Worm (Caenorhabditis elegans) whole organism, early embryonic: ENCODE results near the gene pis-1.

Experiments used
- B0310.2 ChIP-seq: sonication (generic microtip); optimal IDR thresholded peaks from 2 replicates; lab custom pipeline; 2016; ENCODE audit warnings: mild to moderate bottlenecking, missing genetic modification characterization, missing compliant biosample characterization
- F13C5.2 ChIP-seq: sonication (generic microtip); optimal IDR thresholded peaks from 2 replicates; lab custom pipeline; 2017; ENCODE audit warnings: mild to moderate bottlenecking, missing genetic modification characterization, inconsistent platforms, missing compliant biosample characterization
- aly-1 ChIP-seq: sonication (generic microtip); optimal IDR thresholded peaks from 2 replicates; lab custom pipeline; 2016; ENCODE audit warnings: missing genetic modification characterization, missing compliant biosample characterization
- ama-1 ChIP-seq: fragments of 150-350 bp; optimal IDR thresholded peaks from 2 replicates; lab custom pipeline; 2014
- ceh-13 ChIP-seq: fragments of 200-800 bp; sonication (Bioruptor generic); optimal IDR thresholded peaks from 2 replicates; lab custom pipeline; 2018; ENCODE audit warnings: mild to moderate bottlenecking, missing genetic modification characterization, missing compliant biosample characterization
- ceh-36 ChIP-seq: sonication (generic microtip); optimal IDR thresholded peaks from 2 replicates; lab custom pipeline; 2016; ENCODE audit warnings: missing genetic modification characterization, inconsistent platforms, missing compliant biosample characterization
- ets-7 ChIP-seq: sonication (generic microtip); optimal IDR thresholded peaks from 2 replicates; lab custom pipeline; 2016; ENCODE audit warnings: missing genotype, missing genetic modification characterization, missing compliant biosample characterization
- flt-1 ChIP-seq: fragments of 200-800 bp; sonication (Bioruptor generic); IDR thresholded peaks from 2 replicates; pipeline ENCODE4 v1.3.6; 2022; ENCODE audit warnings: missing genetic modification characterization, missing compliant biosample characterization
- hmbx-1 ChIP-seq: sonication (generic microtip); optimal IDR thresholded peaks from 2 replicates; lab custom pipeline; 2016; ENCODE audit warnings: mild to moderate bottlenecking, missing genetic modification characterization, missing compliant biosample characterization
- hmg-4 ChIP-seq: fragments of 200-800 bp; sonication (Bioruptor generic); optimal IDR thresholded peaks from 2 replicates; lab custom pipeline; 2018; ENCODE audit warnings: mild to moderate bottlenecking, missing genetic modification characterization, missing compliant biosample characterization
- hnd-1 ChIP-seq: sonication (generic microtip); optimal IDR thresholded peaks from 2 replicates; lab custom pipeline; 2016; ENCODE audit warnings: missing genetic modification characterization, missing compliant biosample characterization
- pes-1 ChIP-seq: fragments of 200-800 bp; sonication (Bioruptor generic); IDR thresholded peaks from 2 replicates; pipeline ENCODE4 v1.3.6; 2022; ENCODE audit warnings: missing genetic modification reagents, missing genetic modification characterization, missing compliant biosample characterization
- scrt-1 ChIP-seq: fragments of 200-800 bp; sonication (Bioruptor generic); IDR thresholded peaks from 2 replicates; pipeline ENCODE4 v1.3.6; 2022; ENCODE audit warnings: missing genetic modification characterization, missing compliant biosample characterization
- sea-1 ChIP-seq: fragments of 200-800 bp; sonication (Bioruptor generic); conservative IDR thresholded peaks from 2 replicates; pipeline ENCODE4 v1.3.6; 2022; ENCODE audit warnings: missing genetic modification characterization, missing compliant biosample characterization
- tbx-11 ChIP-seq: fragments of 200-800 bp; sonication (Bioruptor generic); IDR thresholded peaks from 2 replicates; pipeline ENCODE4 v1.3.6; 2022; ENCODE audit warnings: missing genetic modification characterization, missing compliant biosample characterization
- tbx-37 ChIP-seq: fragments of 200-800 bp; sonication (Bioruptor generic); conservative IDR thresholded peaks from 2 replicates; pipeline ENCODE4 v1.3.6; 2022; ENCODE audit warnings: missing genetic modification reagents, missing genetic modification characterization, missing compliant biosample characterization
- tra-4 ChIP-seq: sonication (generic microtip); optimal IDR thresholded peaks from 2 replicates; lab custom pipeline; 2017; ENCODE audit warnings: missing genetic modification characterization, missing compliant biosample characterization

pis-1 gene

DNA sequence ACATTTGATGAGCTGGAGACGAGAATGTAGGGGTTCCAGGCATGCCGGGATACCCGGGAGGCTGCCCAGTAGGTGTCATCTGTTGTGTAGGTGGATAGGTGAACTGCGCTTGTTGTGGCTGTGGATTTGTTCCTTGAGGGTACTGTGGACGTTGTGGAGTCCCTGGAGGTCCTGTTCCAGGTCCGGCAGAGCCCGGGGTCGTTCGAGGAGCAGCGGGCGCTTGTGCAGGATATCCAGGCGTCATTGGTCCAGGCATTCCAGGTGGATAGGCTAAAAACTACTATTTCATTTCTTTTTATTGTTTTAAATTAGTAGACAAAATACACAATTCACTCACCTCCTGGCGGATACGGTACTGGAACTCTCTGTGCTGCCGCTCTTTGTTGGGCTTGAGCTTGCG is 1.1 kb downstream of the pis-1 start:
- TF ChIP-seq tbx-37 (GFP tag; lab: Robert Waterston, UW) (no peak), scrt-1 (GFP tag; lab: Robert Waterston, UW) (no peak), F13C5.2 (tag; lab: Kevin White, UChicago) (no peak), hnd-1 (tag; lab: Kevin White, UChicago) (no peak), tbx-11 (no peak), B0310.2 (tag; lab: Kevin White, UChicago) (no peak), flt-1 (GFP tag; lab: Robert Waterston, UW) (no peak), pes-1 (GFP tag; lab: Robert Waterston, UW) (no peak), hmbx-1 (no peak)

DNA sequence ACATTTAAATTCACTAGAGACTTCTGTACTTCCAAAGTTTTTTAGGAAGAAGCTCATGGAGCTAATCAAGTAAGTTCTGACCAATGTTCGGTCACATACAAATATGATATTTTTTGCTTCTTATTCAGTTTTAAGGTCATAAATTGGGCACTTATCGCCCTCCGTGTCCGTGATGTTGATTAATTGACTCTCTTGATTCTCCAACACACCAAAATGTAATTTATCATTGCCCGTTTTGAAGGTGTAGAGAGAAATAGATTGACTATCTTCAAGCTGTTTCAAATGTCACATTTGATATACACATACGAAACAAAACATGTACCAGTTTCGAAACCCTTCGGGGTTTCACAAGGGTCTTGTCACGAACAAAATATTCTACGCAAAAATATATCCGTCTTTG is 5.7 kb downstream of the pis-1 start:
- no peak for TF ChIP-seq tra-4 (tag; lab: Kevin White, UChicago)
- no peak for TF ChIP-seq ama-1 (lab: Kevin White, UChicago)
- no peak for TF ChIP-seq hmbx-1
- TF ChIP-seq ceh-13 (GFP tag; lab: Kevin White, UChicago): no peak
- TF ChIP-seq F13C5.2 (tag; lab: Kevin White, UChicago): no peak
- no peak for TF ChIP-seq flt-1 (GFP tag; lab: Robert Waterston, UW)
- TF ChIP-seq scrt-1 (GFP tag; lab: Robert Waterston, UW): no peak

DNA sequence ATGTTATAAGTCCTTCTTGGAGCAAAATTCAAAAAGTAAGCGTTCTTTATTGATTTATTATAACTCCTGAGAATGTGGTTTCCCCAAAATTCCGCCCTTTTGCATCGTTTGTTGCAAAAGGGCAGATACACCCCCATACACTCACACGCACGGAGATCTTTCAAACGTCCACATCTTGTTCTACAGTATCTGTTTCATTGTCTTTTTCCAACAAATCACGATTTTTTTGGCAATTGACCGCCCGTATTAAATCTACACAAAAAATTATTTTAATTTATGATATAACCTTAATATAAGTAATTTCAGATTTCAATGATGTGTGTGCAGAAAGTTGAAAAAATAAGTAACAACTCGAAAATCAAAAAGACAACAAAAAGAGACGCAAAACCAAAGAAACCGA is 6.9 kb downstream of the pis-1 start, which contains the start of gene T13F2.4:
T13F2.4 (plus strand) TSS at position 301 of the 400 bp plus-strand sequence.
- TF ChIP-seq hnd-1 (tag; lab: Kevin White, UChicago) (no peak), ets-7 (tag; lab: Kevin White, UChicago) (no peak), tbx-37 (GFP tag; lab: Robert Waterston, UW) (no peak), hmg-4 (GFP tag; lab: Kevin White, UChicago) (no peak), tbx-11 (no peak), pes-1 (GFP tag; lab: Robert Waterston, UW) (no peak), ceh-13 (GFP tag; lab: Kevin White, UChicago) (no peak), tra-4 (tag; lab: Kevin White, UChicago) (no peak)

DNA sequence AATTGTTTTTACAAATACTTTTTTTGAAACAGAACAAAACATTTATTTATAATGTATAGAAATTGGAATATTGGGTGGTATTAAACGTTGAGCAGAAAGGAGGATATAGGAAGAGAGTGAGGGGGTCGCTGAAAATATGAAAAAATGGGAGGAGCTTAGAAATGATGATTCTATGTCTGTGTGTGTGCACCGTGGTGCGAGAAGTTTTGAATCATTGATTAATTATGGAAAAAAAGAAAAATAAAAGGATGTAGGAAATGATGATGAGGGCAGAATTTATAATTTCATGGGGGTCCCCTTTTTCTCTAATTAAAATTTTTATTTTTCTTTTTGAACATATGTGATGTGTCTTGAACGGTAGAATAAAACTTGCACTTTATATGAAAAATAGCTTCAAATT is 11.7 kb downstream of the pis-1 start, which contains the start of gene sre-4:
sre-4 (minus strand) TSS at position 101 of the 400 bp plus-strand sequence.
- TF ChIP-seq hnd-1 (tag; lab: Kevin White, UChicago) (no peak), sea-1 (GFP tag; lab: Robert Waterston, UW) (no peak), pes-1 (GFP tag; lab: Robert Waterston, UW) (no peak), hmg-4 (GFP tag; lab: Kevin White, UChicago) (no peak), tra-4 (tag; lab: Kevin White, UChicago) (no peak), flt-1 (GFP tag; lab: Robert Waterston, UW) (no peak), aly-1 (no peak), ama-1 (lab: Kevin White, UChicago) (no peak), B0310.2 (tag; lab: Kevin White, UChicago) (no peak), ceh-36 (tag; lab: Kevin White, UChicago) (no peak), tbx-11 (no peak), tbx-37 (GFP tag; lab: Robert Waterston, UW) (no peak), scrt-1 (GFP tag; lab: Robert Waterston, UW) (no peak), F13C5.2 (tag; lab: Kevin White, UChicago) (no peak), ets-7 (tag; lab: Kevin White, UChicago) (no peak)

DNA sequence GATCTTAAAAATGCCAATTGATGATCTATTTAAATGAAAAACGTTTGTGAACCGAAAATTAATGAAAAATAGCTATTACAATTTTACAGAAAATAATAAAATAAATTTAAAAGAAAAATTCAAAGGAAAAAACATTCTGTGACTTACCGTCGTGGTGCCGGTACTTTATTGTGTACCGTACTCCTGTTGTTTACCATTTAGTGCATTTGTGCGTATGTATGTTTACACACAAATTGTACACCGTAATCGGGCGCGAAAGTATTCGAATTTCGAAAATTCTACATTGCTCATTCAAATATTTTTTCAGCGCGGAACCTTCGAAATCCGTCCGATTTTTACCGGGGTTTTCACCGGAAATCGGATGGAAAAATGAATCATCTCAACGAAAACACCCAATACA is 18.4 kb downstream of the pis-1 start, which contains the start of gene T13F2.6:
T13F2.6 (plus strand) TSS at position 306 of the 400 bp plus-strand sequence.
- no peak for TF ChIP-seq sea-1 (GFP tag; lab: Robert Waterston, UW)
- TF ChIP-seq ets-7 (tag; lab: Kevin White, UChicago): no peak
- TF ChIP-seq hmbx-1: no peak
- TF ChIP-seq tra-4 (tag; lab: Kevin White, UChicago): no peak
- no peak for TF ChIP-seq pes-1 (GFP tag; lab: Robert Waterston, UW)
- TF ChIP-seq aly-1: no peak
- TF ChIP-seq ama-1 (lab: Kevin White, UChicago): no peak
- no peak for TF ChIP-seq hnd-1 (tag; lab: Kevin White, UChicago)
- TF ChIP-seq ceh-36 (tag; lab: Kevin White, UChicago): no peak
- TF ChIP-seq F13C5.2 (tag; lab: Kevin White, UChicago): no peak
- TF ChIP-seq B0310.2 (tag; lab: Kevin White, UChicago): no peak
- TF ChIP-seq tbx-37 (GFP tag; lab: Robert Waterston, UW): no peak
- TF ChIP-seq flt-1 (GFP tag; lab: Robert Waterston, UW): no peak

DNA sequence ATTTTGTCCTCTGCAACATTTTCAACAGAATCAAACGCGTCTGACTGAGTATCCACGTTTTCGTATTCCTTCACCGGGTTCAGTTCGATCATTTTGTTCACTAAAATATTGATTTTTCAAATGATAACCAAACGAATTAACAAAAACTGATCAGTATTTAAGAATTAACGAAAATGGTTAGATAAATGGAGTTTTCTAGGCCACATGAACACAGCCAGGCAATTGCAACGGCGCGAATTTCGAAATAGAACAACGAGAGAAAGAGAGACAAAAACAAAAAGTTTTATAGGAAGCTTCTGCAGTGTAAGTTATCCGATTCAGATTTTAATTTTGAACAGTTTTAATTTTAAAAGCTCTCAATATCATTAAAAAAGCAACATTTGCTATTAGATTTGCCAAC is 18.9 kb downstream of the pis-1 start, which contains the start of gene sna-2:
sna-2 (minus strand) TSS at position 100 of the 400 bp plus-strand sequence.
- TF ChIP-seq pes-1 (GFP tag; lab: Robert Waterston, UW): no peak
- peak; percentile 68 for TF ChIP-seq tbx-37 (GFP tag; lab: Robert Waterston, UW)
- TF ChIP-seq tbx-11: no peak
- TF ChIP-seq tra-4 (tag; lab: Kevin White, UChicago): no peak

DNA sequence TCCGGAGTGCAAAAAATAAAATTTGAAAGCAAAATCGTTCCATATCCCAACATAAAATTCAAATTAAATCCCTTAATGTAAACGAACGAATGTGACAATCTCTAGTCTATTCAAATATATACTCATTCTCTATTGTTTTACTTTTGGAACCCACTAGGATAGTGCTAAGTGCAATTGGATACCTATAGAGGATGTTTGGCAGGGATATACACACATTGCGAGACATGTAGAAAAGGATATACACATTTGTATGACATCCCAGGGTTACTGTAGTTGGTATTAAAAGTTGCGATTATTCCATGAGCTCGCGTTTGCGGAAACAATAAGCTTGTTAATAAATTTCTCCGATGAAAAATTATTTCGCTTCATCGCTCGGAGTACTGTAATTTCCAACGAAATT is 23.0 kb downstream of the pis-1 start:
- TF ChIP-seq ceh-36 (tag; lab: Kevin White, UChicago) (peak; percentile 42), B0310.2 (tag; lab: Kevin White, UChicago) (no peak), tra-4 (tag; lab: Kevin White, UChicago) (peak; percentile 33), sea-1 (GFP tag; lab: Robert Waterston, UW) (peak; percentile 30; the same call in 1 of the 2 replicates), flt-1 (GFP tag; lab: Robert Waterston, UW) (no peak), hmg-4 (GFP tag; lab: Kevin White, UChicago) (no peak), scrt-1 (GFP tag; lab: Robert Waterston, UW) (no peak), F13C5.2 (tag; lab: Kevin White, UChicago) (no peak), ets-7 (tag; lab: Kevin White, UChicago) (no peak), tbx-11 (no peak), hmbx-1 (no peak), hnd-1 (tag; lab: Kevin White, UChicago) (no peak), ama-1 (lab: Kevin White, UChicago) (no peak), ceh-13 (GFP tag; lab: Kevin White, UChicago) (peak; percentile 8), aly-1 (no peak), tbx-37 (GFP tag; lab: Robert Waterston, UW) (no peak), pes-1 (GFP tag; lab: Robert Waterston, UW) (peak; percentile 27; the same call in 1 of the 2 replicates)
